Worm (Caenorhabditis elegans): ENCODE results near the gene ZK287.7.

Gene ZK287.7

ce11 chrV:9672495-9672894, 20.4 kb upstream of the ZK287.7 start:
- TF ChIP-seq skn-1 (tag; optimal IDR thresholded peaks at IDR 0.05) (no peak), sma-3 (GFP tag; optimal IDR thresholded peaks at IDR 0.05) (no peak), unc-62 (GFP tag; optimal IDR thresholded peaks at IDR 0.05) (no peak), nhr-237 (tag; optimal IDR thresholded peaks at IDR 0.05) (no peak), sma-9 (GFP tag; optimal IDR thresholded peaks at IDR 0.05) (no peak), sma-9 (tag; optimal IDR thresholded peaks at IDR 0.05) (no peak), nhr-77 (tag; optimal IDR thresholded peaks at IDR 0.05) (no peak), ama-1 (optimal IDR thresholded peaks at IDR 0.05) (no peak)

ce11 chrV:9673199-9673843, 19.5 kb upstream of the ZK287.7 start, which contains the start of gene sulp-8:
TSS of gene sulp-8 (minus strand) at chrV:9673667.
- TF ChIP-seq fos-1 (tag; optimal IDR thresholded peaks at IDR 0.05) (no peak), C34F6.9 (tag; optimal IDR thresholded peaks at IDR 0.05) (peak; percentile 32)

- TF ChIP-seq ztf-11 (tag; optimal IDR thresholded peaks at IDR 0.05) = no peak
- no peak for TF ChIP-seq Y55F3AM.14 (GFP tag; optimal IDR thresholded peaks at IDR 0.05)
- no peak for TF ChIP-seq C34F6.9 (tag; optimal IDR thresholded peaks at IDR 0.05)
- no peak for TF ChIP-seq nhr-25 (tag; optimal IDR thresholded peaks at IDR 0.05)
- TF ChIP-seq peb-1 (tag; optimal IDR thresholded peaks at IDR 0.05) = no peak
- TF ChIP-seq nhr-129 (tag; optimal IDR thresholded peaks at IDR 0.05) = no peak
- no peak for TF ChIP-seq F13H6.1 (tag; optimal IDR thresholded peaks at IDR 0.05)
- no peak for TF ChIP-seq aly-2 (tag; optimal IDR thresholded peaks at IDR 0.05)
- no peak for TF ChIP-seq ZK546.5 (tag; optimal IDR thresholded peaks at IDR 0.05)
- TF ChIP-seq egl-27 (tag; optimal IDR thresholded peaks at IDR 0.05) = no peak
- TF ChIP-seq unc-62 (GFP tag; optimal IDR thresholded peaks at IDR 0.05) = no peak
- no peak for TF ChIP-seq nhr-11 (tag; optimal IDR thresholded peaks at IDR 0.05)
- no peak for TF ChIP-seq ceh-16 (tag; optimal IDR thresholded peaks at IDR 0.05)
- TF ChIP-seq elt-3 (tag; optimal IDR thresholded peaks at IDR 0.05) = no peak
- no peak for TF ChIP-seq ztf-4 (tag; optimal IDR thresholded peaks at IDR 0.05)
These were observed 14.9 kb upstream of the ZK287.7 start, which contains the start of gene cthd-1 for ce11 chrV:9677977-9678376. TSS of gene cthd-1 (plus strand) at chrV:9678277.

- TF ChIP-seq ztf-11 (tag; optimal IDR thresholded peaks at IDR 0.05) (no peak), fos-1 (tag; optimal IDR thresholded peaks at IDR 0.05) (peak; percentile 63)
These were observed 13.7 kb upstream of the ZK287.7 start, which contains the start of gene ZK287.9 for ce11 chrV:9679166-9679565. TSS of gene ZK287.9 (plus strand) at chrV:9679357.

ce11 chrV:9680260-9680659, 12.6 kb upstream of the ZK287.7 start:
- TF ChIP-seq ztf-1 (GFP tag; conservative IDR thresholded peaks at IDR 0.05) (no peak), lin-13 (GFP tag; optimal IDR thresholded peaks at IDR 0.05) (no peak), elt-1 (tag; optimal IDR thresholded peaks at IDR 0.05) (no peak), blmp-1 (tag; optimal IDR thresholded peaks at IDR 0.05; ENCODE audit: insufficient read depth) (no peak), aly-2 (tag; optimal IDR thresholded peaks at IDR 0.05) (no peak), Y55F3AM.14 (GFP tag; optimal IDR thresholded peaks at IDR 0.05) (no peak), gmeb-1 (tag; optimal IDR thresholded peaks at IDR 0.05) (no peak), nhr-6 (tag; optimal IDR thresholded peaks at IDR 0.05) (no peak), skn-1 (tag; optimal IDR thresholded peaks at IDR 0.05) (no peak), crh-2 (tag; optimal IDR thresholded peaks at IDR 0.05) (no peak), peb-1 (tag; optimal IDR thresholded peaks at IDR 0.05) (no peak), zag-1 (tag; optimal IDR thresholded peaks at IDR 0.05) (no peak), lin-39 (tag; optimal IDR thresholded peaks at IDR 0.05) (no peak), nhr-23 (tag; optimal IDR thresholded peaks at IDR 0.05) (no peak), sem-4 (tag; optimal IDR thresholded peaks at IDR 0.05) (no peak), R02D3.7 (tag; optimal IDR thresholded peaks at IDR 0.05) (no peak), unc-39 (tag; optimal IDR thresholded peaks at IDR 0.05) (no peak), dmd-4 (tag; optimal IDR thresholded peaks at IDR 0.05) (no peak)

Data from whole organism, L2 larva.